Fruit fly (Drosophila melanogaster) whole organism, embryonic: Measurements from ENCODE around the gene CG10801.

Source experiments
- Atf3 ChIP-seq: fragments of 200-800 bp; sonication (Bioruptor generic); optimal IDR thresholded peaks from 3 replicates; lab custom pipeline; 2016; ENCODE audit warnings: missing biosample characterization, missing genetic modification characterization
- CG11456 ChIP-seq: fragments of 200-800 bp; sonication (Bioruptor generic); IDR thresholded peaks from 3 replicates; pipeline ENCODE4 v1.3.6; 2022; ENCODE audit warnings: missing biosample characterization, missing genetic modification characterization
- CG11504 ChIP-seq: fragments of 200-800 bp; sonication (Bioruptor generic); optimal IDR thresholded peaks from 3 replicates; lab custom pipeline; 2019; ENCODE audit warnings: missing biosample characterization, mild to moderate bottlenecking, missing genetic modification characterization, moderate library complexity
- CG11695 ChIP-seq: fragments of 200-800 bp; sonication (Bioruptor generic); IDR thresholded peaks from 3 replicates; pipeline ENCODE4 v1.3.6; 2022; ENCODE audit warnings: missing biosample characterization, missing genetic modification characterization
- CG11696 ChIP-seq: fragments of 200-800 bp; sonication (Bioruptor generic); IDR thresholded peaks from 2 replicates; pipeline ENCODE4 v1.3.6; 2022; ENCODE audit warnings: missing biosample characterization, missing genetic modification characterization
- CG14710 ChIP-seq: fragments of 200-800 bp; sonication (Bioruptor generic); optimal IDR thresholded peaks from 3 replicates; lab custom pipeline; 2019; ENCODE audit warnings: missing biosample characterization, mild to moderate bottlenecking, missing genetic modification characterization, moderate library complexity
- CG14965 ChIP-seq: fragments of 200-800 bp; sonication (Bioruptor generic); optimal IDR thresholded peaks from 2 replicates; lab custom pipeline; 2016; ENCODE audit warnings: missing biosample characterization, missing genetic modification characterization, borderline replicate concordance
- CG16815 ChIP-seq: fragments of 200-800 bp; sonication (Bioruptor generic); optimal IDR thresholded peaks from 3 replicates; lab custom pipeline; 2017; ENCODE audit warnings: missing biosample characterization, mild to moderate bottlenecking, missing genetic modification characterization
- CG17359 ChIP-seq: fragments of 200-800 bp; sonication (Bioruptor generic); optimal IDR thresholded peaks from 3 replicates; lab custom pipeline; 2018; ENCODE audit warnings: missing biosample characterization, mild to moderate bottlenecking, missing genetic modification characterization, moderate library complexity
- CG18262 ChIP-seq: fragments of 200-800 bp; optimal IDR thresholded peaks from 3 replicates; lab custom pipeline; 2019; ENCODE audit warnings: missing biosample characterization, mild to moderate bottlenecking, missing genetic modification characterization, moderate library complexity
- CG1832 ChIP-seq: fragments of 200-800 bp; sonication (Bioruptor generic); optimal IDR thresholded peaks from 2 replicates; lab custom pipeline; 2017; ENCODE audit warnings: missing biosample characterization, mild to moderate bottlenecking, missing genetic modification characterization, inconsistent platforms
- CG2116 ChIP-seq: fragments of 200-800 bp; sonication (Bioruptor generic); optimal IDR thresholded peaks from 3 replicates; lab custom pipeline; 2018; ENCODE audit warnings: missing biosample characterization, mild to moderate bottlenecking, missing genetic modification characterization
- CG2889 ChIP-seq: fragments of 200-800 bp; sonication (Bioruptor generic); IDR thresholded peaks from 3 replicates; pipeline ENCODE4 v1.3.6; 2022; ENCODE audit warnings: missing biosample characterization, missing genetic modification characterization
- CG30020 ChIP-seq: fragments of 200-800 bp; optimal IDR thresholded peaks from 2 replicates; lab custom pipeline; 2019; ENCODE audit warnings: missing biosample characterization, mild to moderate bottlenecking, missing genetic modification characterization, moderate library complexity
- CG4707 ChIP-seq: fragments of 200-800 bp; sonication (Bioruptor generic); optimal IDR thresholded peaks from 2 replicates; lab custom pipeline; 2018; ENCODE audit warnings: missing biosample characterization, mild to moderate bottlenecking, missing genetic modification characterization, moderate library complexity
- CG6254 ChIP-seq: fragments of 200-800 bp; sonication (Bioruptor generic); optimal IDR thresholded peaks from 3 replicates; lab custom pipeline; 2017; ENCODE audit warnings: mild to moderate bottlenecking, missing biosample characterization, missing genetic modification reagents, missing genetic modification characterization
- CG6791 ChIP-seq: fragments of 200-800 bp; sonication (Bioruptor generic); IDR thresholded peaks from 3 replicates; pipeline ENCODE4 v1.3.6; 2022; ENCODE audit warnings: missing biosample characterization, missing genetic modification characterization; ENCODE audit not compliant: partially characterized antibody
- Chrac-16 ChIP-seq: fragments of 200-800 bp; sonication (Bioruptor generic); optimal IDR thresholded peaks from 3 replicates; lab custom pipeline; 2016; ENCODE audit warnings: missing biosample characterization, missing genetic modification characterization
- Dip2 ChIP-seq: fragments of 200-800 bp; sonication (Bioruptor generic); IDR thresholded peaks from 2 replicates; pipeline ENCODE4 v1.3.6; 2022; ENCODE audit warnings: missing biosample characterization, missing genetic modification characterization
- Drgx ChIP-seq: fragments of 200-800 bp; sonication (Bioruptor generic); IDR thresholded peaks from 2 replicates; pipeline ENCODE4 v1.3.6; 2022; ENCODE audit warnings: missing biosample characterization, missing genetic modification characterization
- Ets65A ChIP-seq: fragments of 200-800 bp; sonication (Bioruptor generic); peaks from one replicate; lab custom pipeline; 2016; ENCODE audit warnings: missing biosample characterization, missing genetic modification characterization
- Optix ChIP-seq: fragments of 200-800 bp; sonication (Bioruptor generic); IDR thresholded peaks from 3 replicates; pipeline ENCODE4 v1.3.6; 2022; ENCODE audit warnings: missing biosample characterization, missing genetic modification characterization
- Ptx1 ChIP-seq: fragments of 200-800 bp; sonication (Bioruptor generic); IDR thresholded peaks from 2 replicates; pipeline ENCODE4 v1.3.6; 2022; ENCODE audit warnings: missing biosample characterization, missing genetic modification characterization
- Sin3A ChIP-seq: fragments of >200 bp; optimal IDR thresholded peaks from 2 replicates; lab custom pipeline; 2018
- ap ChIP-seq: fragments of 200-800 bp; sonication (Bioruptor generic); IDR thresholded peaks from 2 replicates; pipeline ENCODE4 v1.3.6; 2022; ENCODE audit warnings: missing biosample characterization, missing genetic modification characterization
- ato ChIP-seq: fragments of 200-800 bp; sonication (Bioruptor generic); IDR thresholded peaks from 2 replicates; pipeline ENCODE4 v1.3.6; 2022; ENCODE audit warnings: missing biosample characterization, missing genetic modification characterization; ENCODE audit not compliant: partially characterized antibody
- cg ChIP-seq: fragments of 200-800 bp; sonication (Bioruptor generic); optimal IDR thresholded peaks from 3 replicates; lab custom pipeline; 2019; ENCODE audit warnings: missing biosample characterization, mild to moderate bottlenecking, missing genetic modification characterization, moderate library complexity
- ci ChIP-seq: fragments of 200-800 bp; sonication (Bioruptor generic); IDR thresholded peaks from 3 replicates; pipeline ENCODE4 v1.3.6; 2022; ENCODE audit warnings: missing biosample characterization, missing genetic modification characterization
- crol ChIP-seq: fragments of 200-800 bp; sonication (Bioruptor generic); IDR thresholded peaks from 2 replicates; pipeline ENCODE4 v1.3.6; 2022; ENCODE audit warnings: missing biosample characterization, missing genetic modification characterization
- gce ChIP-seq: fragments of 200-800 bp; sonication (Bioruptor generic); IDR thresholded peaks from 3 replicates; pipeline ENCODE4 v1.3.6; 2022; ENCODE audit warnings: missing biosample characterization, missing genetic modification characterization
- ind ChIP-seq: fragments of 200-800 bp; sonication (Bioruptor generic); optimal IDR thresholded peaks from 3 replicates; lab custom pipeline; 2016; ENCODE audit warnings: missing biosample characterization, missing genetic modification characterization
- jigr1 ChIP-seq: fragments of 200-800 bp; sonication (Bioruptor generic); IDR thresholded peaks from 3 replicates; pipeline ENCODE4 v1.3.6; 2022; ENCODE audit warnings: missing biosample characterization, missing genetic modification characterization
- mld ChIP-seq: fragments of 200-800 bp; sonication (Bioruptor generic); IDR thresholded peaks from 3 replicates; pipeline ENCODE4 v1.3.6; 2022; ENCODE audit warnings: missing biosample characterization, missing genetic modification characterization; ENCODE audit not compliant: partially characterized antibody
- sisA ChIP-seq: fragments of 200-800 bp; sonication (Bioruptor generic); IDR thresholded peaks from 2 replicates; pipeline ENCODE4 v1.3.6; 2022; ENCODE audit warnings: missing biosample characterization, missing genetic modification characterization
- sqz ChIP-seq: fragments of 200-800 bp; sonication (Bioruptor generic); optimal IDR thresholded peaks from 3 replicates; lab custom pipeline; 2018; ENCODE audit warnings: missing biosample characterization, mild to moderate bottlenecking, missing genetic modification characterization
- stwl ChIP-seq: fragments of 200-800 bp; sonication (Bioruptor generic); optimal IDR thresholded peaks from 3 replicates; lab custom pipeline; 2018; ENCODE audit warnings: missing biosample characterization, mild to moderate bottlenecking, missing genetic modification characterization, moderate library complexity
- tgo ChIP-seq: fragments of 200-800 bp; sonication (Bioruptor generic); IDR thresholded peaks from 3 replicates; pipeline ENCODE4 v1.3.6; 2022; ENCODE audit warnings: missing biosample characterization, missing genetic modification characterization
- wek ChIP-seq: fragments of 200-800 bp; sonication (Bioruptor generic); optimal IDR thresholded peaks from 3 replicates; lab custom pipeline; 2018; ENCODE audit warnings: missing biosample characterization, mild to moderate bottlenecking, missing genetic modification characterization, moderate library complexity
- zen ChIP-seq: fragments of 200-800 bp; sonication (Bioruptor generic); optimal IDR thresholded peaks from 3 replicates; lab custom pipeline; 2018; ENCODE audit warnings: missing biosample characterization, mild to moderate bottlenecking, missing genetic modification characterization, moderate library complexity
- zfh1 ChIP-seq: fragments of 200-800 bp; sonication (Bioruptor generic); IDR thresholded peaks from 3 replicates; pipeline ENCODE4 v1.3.6; 2022; ENCODE audit warnings: missing biosample characterization, missing genetic modification characterization

The CG10801 gene

DNA sequence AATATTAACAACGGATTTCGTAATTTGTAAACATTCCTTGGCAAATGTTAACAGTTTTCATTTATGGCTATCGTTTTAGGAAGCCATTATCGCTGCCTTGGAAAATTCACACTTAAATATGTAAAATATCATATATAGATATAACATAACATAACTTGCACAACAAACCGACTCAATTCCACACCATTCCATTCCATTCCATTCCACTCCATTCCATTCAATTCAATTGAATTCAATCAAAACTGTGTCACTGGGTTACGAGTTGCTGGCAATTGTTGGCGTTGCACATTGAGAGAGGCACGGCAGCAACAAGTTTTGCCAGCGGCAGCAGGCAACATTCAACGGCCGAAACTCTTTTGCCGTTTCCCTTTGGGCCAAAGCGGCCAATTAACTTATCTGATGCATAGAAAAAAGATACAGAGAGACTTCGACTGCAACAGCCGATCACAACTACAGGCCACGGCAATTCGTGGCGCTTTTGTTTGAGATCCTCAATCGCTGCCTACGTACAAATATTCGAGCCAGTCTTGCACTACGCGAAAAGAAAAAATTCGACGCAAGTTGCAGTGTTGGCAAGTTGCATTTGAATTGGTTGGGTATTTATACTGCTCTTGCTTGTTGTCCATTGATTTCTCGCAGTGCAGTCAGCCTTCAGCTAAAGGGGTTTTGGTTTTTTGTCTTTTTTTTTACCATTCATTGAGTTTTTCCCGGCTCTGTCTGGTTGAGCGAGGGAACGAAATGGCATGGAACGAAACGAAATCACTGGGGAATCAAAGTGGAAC, 7.2 kb upstream of the CG10801 start (continued):
- peak; percentile 41 for TF ChIP-seq stwl (tag; lab: Kevin White, UChicago)
- TF ChIP-seq Chrac-16 (GFP tag; lab: Kevin White, UChicago) = no peak
- TF ChIP-seq CG4707 (GFP tag; lab: Kevin White, UChicago) = no peak
- no peak for TF ChIP-seq CG30020
- TF ChIP-seq Atf3 (GFP tag; lab: Kevin White, UChicago) = no peak
- no peak for TF ChIP-seq CG2889 (GFP tag; lab: Robert Waterston, UW)
- no peak for TF ChIP-seq jigr1 (GFP tag; lab: Robert Waterston, UW)
- TF ChIP-seq zfh1 = 0 out of 3 replicates have a peak, but pooled peaks have one; percentile 14
- TF ChIP-seq mld (GFP tag; lab: Robert Waterston, UW) = no peak
- no peak for TF ChIP-seq ind (GFP tag; lab: Kevin White, UChicago)
- no peak for TF ChIP-seq tgo (GFP tag; lab: Robert Waterston, UW)
- peak; percentile 16; the same call in 1 of the 2 replicates for TF ChIP-seq ato (GFP tag; lab: Robert Waterston, UW)
- TF ChIP-seq CG14710 (tag; lab: Kevin White, UChicago) = no peak
- TF ChIP-seq Optix (GFP tag; lab: Robert Waterston, UW) = no peak
- peak; percentile 21 for TF ChIP-seq sqz (GFP tag; lab: Kevin White, UChicago)
- TF ChIP-seq CG2116 (GFP tag; lab: Kevin White, UChicago) = no peak
- TF ChIP-seq CG1832 = no peak
- TF ChIP-seq CG6791 = no peak
- no peak for TF ChIP-seq ap (GFP tag; lab: Robert Waterston, UW)
- TF ChIP-seq wek (GFP tag; lab: Kevin White, UChicago) = no peak
- TF ChIP-seq Drgx (GFP tag; lab: Robert Waterston, UW) = peak; percentile 68
- TF ChIP-seq ci (GFP tag; lab: Robert Waterston, UW) = 0 out of 3 replicates have a peak, but pooled peaks have one; percentile 20
- TF ChIP-seq CG17359 (tag; lab: Kevin White, UChicago) = peak; percentile 1
- no peak for TF ChIP-seq cg (GFP tag; lab: Kevin White, UChicago)
- TF ChIP-seq sisA (GFP tag; lab: Robert Waterston, UW) = 0 out of 2 replicates have a peak, but pooled peaks have one; percentile 15
- TF ChIP-seq CG11456 (GFP tag; lab: Robert Waterston, UW) = no peak
- TF ChIP-seq Sin3A (lab: Kevin White, UChicago) = no peak
- TF ChIP-seq CG11696 = peak; percentile 34; the same call in 1 of the 2 replicates
- TF ChIP-seq CG11695 (GFP tag; lab: Robert Waterston, UW) = peak; percentile 67; the same call in 1 of the 3 replicates
- no peak for TF ChIP-seq CG14965 (GFP tag; lab: Kevin White, UChicago)
- TF ChIP-seq CG18262 (tag; lab: Kevin White, UChicago) = no peak
- TF ChIP-seq CG6254 = no peak
- TF ChIP-seq Dip2 = no peak
- peak; percentile 34 for TF ChIP-seq CG11504 (tag; lab: Kevin White, UChicago)
- TF ChIP-seq Ptx1 = peak; percentile 32; the same call in 1 of the 2 replicates
- TF ChIP-seq crol (GFP tag; lab: Robert Waterston, UW) = no peak
- TF ChIP-seq CG16815 (GFP tag; lab: Kevin White, UChicago) = no peak
- no peak for TF ChIP-seq zen (tag; lab: Kevin White, UChicago)
- peak; percentile 57 for TF ChIP-seq Ets65A (GFP tag; lab: Kevin White, UChicago)
- no peak for TF ChIP-seq gce (GFP tag; lab: Robert Waterston, UW)
- TF ChIP-seq, all 482 proteins: peak for 20
